Worm (Caenorhabditis elegans): ENCODE data around the gene ets-10.

ets-10 gene

DNA sequence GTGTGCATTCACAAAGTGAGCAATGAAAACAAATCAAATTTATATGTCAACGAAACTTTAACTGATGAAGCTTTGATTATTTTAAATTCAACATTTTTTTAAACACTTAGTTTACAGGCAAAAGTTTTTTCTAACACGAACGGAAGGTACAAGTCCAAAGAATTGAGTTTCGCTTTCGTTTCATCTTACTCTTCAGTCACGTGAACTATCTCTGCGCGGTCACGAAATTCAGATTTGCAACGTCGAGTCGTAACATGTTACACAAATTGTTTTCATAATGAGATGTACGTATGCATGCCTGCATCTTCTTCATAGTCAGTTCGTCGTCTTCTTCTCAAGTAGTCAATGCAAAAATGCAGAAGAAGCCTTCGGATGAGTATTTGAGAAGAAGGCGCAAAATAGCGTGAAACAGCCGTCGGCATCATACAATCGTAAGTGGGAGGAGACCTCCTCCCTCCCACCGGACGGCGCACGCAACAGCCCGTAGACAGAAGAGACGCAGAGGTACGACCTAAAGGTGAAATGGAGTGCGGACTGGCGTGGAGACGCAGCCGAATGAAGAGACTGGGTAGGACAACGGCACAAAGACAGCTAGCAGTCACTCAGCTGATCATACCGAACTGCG is 18.6 kb upstream of the ets-10 start, which contains the start of gene coel-1 (continued):
- TF ChIP-seq nhr-67 (tag; optimal IDR thresholded peaks at IDR 0.05) (no peak), zag-1 (tag; optimal IDR thresholded peaks at IDR 0.05) (no peak), lin-15B (tag; optimal IDR thresholded peaks at IDR 0.05) (no peak), eor-1 (tag; optimal IDR thresholded peaks at IDR 0.05) (no peak), daf-12 (tag; optimal IDR thresholded peaks at IDR 0.05) (no peak), jun-1 (tag; optimal IDR thresholded peaks at IDR 0.05) (no peak), skn-1 (tag; optimal IDR thresholded peaks at IDR 0.05) (peak; percentile 12)

DNA sequence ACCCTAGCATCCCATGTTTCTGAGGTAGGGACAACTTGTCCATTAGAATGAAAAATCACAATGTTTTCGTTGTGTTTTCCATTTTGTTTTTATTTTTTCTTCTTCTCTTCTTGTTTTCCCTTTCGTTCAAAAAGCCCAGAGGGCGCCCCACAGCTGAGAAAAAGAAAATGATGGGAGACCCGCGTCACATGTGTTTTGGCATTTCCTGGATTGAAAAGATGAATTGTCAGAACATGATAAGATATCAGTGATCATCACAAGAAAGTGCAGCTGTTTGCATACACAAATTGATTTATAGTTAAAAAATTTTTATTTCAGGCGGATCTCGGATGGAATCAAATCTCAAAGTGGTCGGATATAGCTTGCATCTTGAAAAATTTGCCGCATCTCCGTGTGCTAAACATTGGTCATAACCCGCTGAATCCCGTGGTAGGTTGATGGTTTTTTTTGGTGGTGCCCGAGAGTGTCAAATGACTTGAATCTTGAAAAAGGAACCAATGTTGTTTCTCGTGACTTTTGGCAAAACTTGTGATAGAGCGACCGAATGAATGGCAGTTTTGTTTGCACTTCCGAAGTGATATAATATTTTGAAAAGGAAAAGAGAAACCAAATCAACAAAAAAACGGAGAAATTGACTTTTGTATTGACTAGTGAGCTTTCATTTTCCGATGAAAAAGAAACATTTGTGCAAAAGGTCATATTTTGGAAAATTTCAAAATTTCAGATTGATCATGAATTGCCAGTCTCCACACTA is 17.6 kb upstream of the ets-10 start:
- TF ChIP-seq elt-1 (tag; optimal IDR thresholded peaks at IDR 0.05) = no peak
- no peak for TF ChIP-seq skn-1 (tag; optimal IDR thresholded peaks at IDR 0.05)
- TF ChIP-seq pha-4 (tag; optimal IDR thresholded peaks at IDR 0.05) = peak; percentile 57

ce11 chrX:4268396-4268795 is 15.6 kb upstream of the ets-10 start:
- TF ChIP-seq nfya-1 (tag; optimal IDR thresholded peaks at IDR 0.05; ENCODE audit: insufficient read depth) (peak; percentile 12), daf-12 (tag; optimal IDR thresholded peaks at IDR 0.05) (no peak), ZK546.5 (tag; optimal IDR thresholded peaks at IDR 0.05) (no peak), aly-2 (tag; optimal IDR thresholded peaks at IDR 0.05) (no peak), nhr-43 (tag; optimal IDR thresholded peaks at IDR 0.05; ENCODE audit: poor library complexity, severe bottlenecking) (no peak), elt-2 (tag; optimal IDR thresholded peaks at IDR 0.05) (peak; percentile 57), ceh-16 (tag; optimal IDR thresholded peaks at IDR 0.05) (no peak), nhr-11 (tag; optimal IDR thresholded peaks at IDR 0.05) (no peak), pqm-1 (tag; optimal IDR thresholded peaks at IDR 0.05) (peak; percentile 80)

ce11 chrX:4273614-4274013 is 10.4 kb upstream of the ets-10 start, which contains the start of gene C52B9.10:
TSS of gene C52B9.10 (plus strand) at chrX:4273914.
- TF ChIP-seq fkh-10 (GFP tag; optimal IDR thresholded peaks at IDR 0.05) (no peak), nhr-12 (tag; optimal IDR thresholded peaks at IDR 0.05) (no peak), fkh-2 (tag; optimal IDR thresholded peaks at IDR 0.05) (no peak), ztf-4 (tag; optimal IDR thresholded peaks at IDR 0.05) (no peak), ceh-16 (tag; optimal IDR thresholded peaks at IDR 0.05) (no peak), ceh-9 (tag; optimal IDR thresholded peaks at IDR 0.05) (no peak), nhr-11 (tag; optimal IDR thresholded peaks at IDR 0.05) (no peak)

- TF ChIP-seq nhr-12 (tag; optimal IDR thresholded peaks at IDR 0.05) (no peak), jun-1 (tag; optimal IDR thresholded peaks at IDR 0.05) (no peak), zag-1 (tag; optimal IDR thresholded peaks at IDR 0.05) (no peak), skn-1 (tag; optimal IDR thresholded peaks at IDR 0.05) (no peak), nhr-67 (tag; optimal IDR thresholded peaks at IDR 0.05) (no peak), fkh-10 (GFP tag; optimal IDR thresholded peaks at IDR 0.05) (no peak), ztf-4 (tag; optimal IDR thresholded peaks at IDR 0.05) (no peak), nhr-43 (tag; optimal IDR thresholded peaks at IDR 0.05; ENCODE audit: poor library complexity, severe bottlenecking) (no peak), nhr-76 (tag; optimal IDR thresholded peaks at IDR 0.05) (no peak)
These were observed 9.9 kb upstream of the ets-10 start, which contains the start of gene mec-18 for ce11 chrX:4274116-4274515. TSS of gene mec-18 (minus strand) at chrX:4274216.

- TF ChIP-seq mml-1 (tag; optimal IDR thresholded peaks at IDR 0.05) (no peak), hmg-11 (tag; optimal IDR thresholded peaks at IDR 0.05) (no peak), unc-39 (tag; optimal IDR thresholded peaks at IDR 0.05) (no peak), ceh-28 (tag; optimal IDR thresholded peaks at IDR 0.05) (no peak), lin-15B (tag; optimal IDR thresholded peaks at IDR 0.05) (no peak), elt-1 (tag; optimal IDR thresholded peaks at IDR 0.05) (no peak), snpc-4 (tag; optimal IDR thresholded peaks at IDR 0.05) (no peak), nhr-11 (tag; optimal IDR thresholded peaks at IDR 0.05) (no peak), fkh-2 (tag; optimal IDR thresholded peaks at IDR 0.05) (no peak), fos-1 (tag; optimal IDR thresholded peaks at IDR 0.05) (no peak), nhr-67 (tag; optimal IDR thresholded peaks at IDR 0.05) (no peak), skn-1 (tag; optimal IDR thresholded peaks at IDR 0.05) (no peak), ama-1 (optimal IDR thresholded peaks at IDR 0.05) (no peak)
These were observed 4.7 kb upstream of the ets-10 start, which contains the start of the genes twk-28 and ets-9 for ce11 chrX:4279294-4279782. TSS of gene twk-28 (minus strand) at chrX:4279344. TSS of gene ets-9 (plus strand) at chrX:4279703.

Data from whole organism, L3 larva.